Fruit fly (Drosophila melanogaster) whole organism, embryonic: ENCODE results near the gene CG8814.
A peak's percentile ranks its signal among the peaks of the same experiment; 100 is the strongest.

Source experiments
- Aef1 ChIP-seq: fragments of 200-800 bp; sonication (Bioruptor generic); IDR thresholded peaks from 3 replicates; pipeline ENCODE4 v1.3.6; 2022; ENCODE audit warnings: missing biosample characterization, missing genetic modification characterization
- Antp ChIP-seq: fragments of 200-800 bp; sonication (Bioruptor generic); optimal IDR thresholded peaks from 3 replicates; lab custom pipeline; 2016; ENCODE audit warnings: missing biosample characterization, missing genetic modification characterization
- Asciz ChIP-seq: fragments of 200-800 bp; sonication (Bioruptor generic); optimal IDR thresholded peaks from 2 replicates; lab custom pipeline; 2017; ENCODE audit warnings: missing biosample characterization, mild to moderate bottlenecking, missing genetic modification characterization, missing genetic modification reagents
- BEAF-32 ChIP-seq: fragments of 200-800 bp; sonication (Bioruptor generic); optimal IDR thresholded peaks from 3 replicates; lab custom pipeline; 2017; ENCODE audit warnings: missing biosample characterization, missing genetic modification characterization, mild to moderate bottlenecking, moderate library complexity, missing genetic modification reagents
- CG11456 ChIP-seq: fragments of 200-800 bp; sonication (Bioruptor generic); IDR thresholded peaks from 3 replicates; pipeline ENCODE4 v1.3.6; 2022; ENCODE audit warnings: missing biosample characterization, missing genetic modification characterization
- CG14050 ChIP-seq: fragments of 200-800 bp; sonication (Bioruptor generic); IDR thresholded peaks from 3 replicates; pipeline ENCODE4 v1.3.6; 2022; ENCODE audit warnings: missing biosample characterization, missing genetic modification characterization
- CG1603 ChIP-seq: fragments of 200-800 bp; sonication (Bioruptor generic); optimal IDR thresholded peaks from 2 replicates; lab custom pipeline; 2019; ENCODE audit warnings: missing biosample characterization, mild to moderate bottlenecking, missing genetic modification characterization, moderate library complexity
- CG16863 ChIP-seq: fragments of 200-800 bp; sonication (Bioruptor generic); optimal IDR thresholded peaks from 3 replicates; lab custom pipeline; 2016; ENCODE audit warnings: missing biosample characterization, missing genetic modification characterization
- CG17612 ChIP-seq: fragments of 200-800 bp; sonication (Bioruptor generic); IDR thresholded peaks from 2 replicates; pipeline ENCODE4 v1.3.6; 2022; ENCODE audit warnings: missing biosample characterization, missing genetic modification characterization
- CG2678 ChIP-seq: fragments of 200-800 bp; sonication (Bioruptor generic); optimal IDR thresholded peaks from 3 replicates; lab custom pipeline; 2019; ENCODE audit warnings: missing biosample characterization, mild to moderate bottlenecking, missing genetic modification characterization, moderate library complexity
- CG2889 ChIP-seq: fragments of 200-800 bp; sonication (Bioruptor generic); IDR thresholded peaks from 3 replicates; pipeline ENCODE4 v1.3.6; 2022; ENCODE audit warnings: missing biosample characterization, missing genetic modification characterization
- CG32772 ChIP-seq: fragments of 200-800 bp; sonication (Bioruptor generic); IDR thresholded peaks from 2 replicates; pipeline ENCODE4 v1.3.6; 2022; ENCODE audit warnings: missing biosample characterization, missing genetic modification characterization
- CG34422 ChIP-seq: fragments of 200-800 bp; sonication (Bioruptor generic); IDR thresholded peaks from 3 replicates; pipeline ENCODE4 v1.3.6; 2022; ENCODE audit warnings: missing biosample characterization, missing genetic modification characterization
- CG3838 ChIP-seq: fragments of 200-800 bp; sonication (Bioruptor generic); optimal IDR thresholded peaks from 3 replicates; lab custom pipeline; 2016; ENCODE audit warnings: missing biosample characterization, missing genetic modification characterization
- CG3995 ChIP-seq: fragments of 200-800 bp; sonication (Bioruptor generic); optimal IDR thresholded peaks from 3 replicates; lab custom pipeline; 2016; ENCODE audit warnings: missing biosample characterization, missing genetic modification characterization
- CG4424 ChIP-seq: fragments of 200-800 bp; sonication (Bioruptor generic); optimal IDR thresholded peaks from 3 replicates; lab custom pipeline; 2016; ENCODE audit warnings: missing biosample characterization, missing genetic modification characterization
- CG6272 ChIP-seq: fragments of 200-800 bp; sonication (Bioruptor generic); IDR thresholded peaks from 2 replicates; pipeline ENCODE4 v1.3.6; 2022; ENCODE audit warnings: missing biosample characterization, missing genetic modification characterization
- CG6765 ChIP-seq: fragments of 200-800 bp; sonication (Bioruptor generic); optimal IDR thresholded peaks from 3 replicates; lab custom pipeline; 2017; ENCODE audit warnings: missing biosample characterization, mild to moderate bottlenecking, missing genetic modification characterization
- CG7556 ChIP-seq: fragments of 200-800 bp; sonication (Bioruptor generic); optimal IDR thresholded peaks from 2 replicates; lab custom pipeline; 2017; ENCODE audit warnings: missing biosample characterization, mild to moderate bottlenecking, missing genetic modification characterization
- CG7745 ChIP-seq: fragments of 200-800 bp; sonication (Bioruptor generic); optimal IDR thresholded peaks from 2 replicates; lab custom pipeline; 2018; ENCODE audit warnings: missing biosample characterization, mild to moderate bottlenecking, missing genetic modification characterization, moderate library complexity
- CG9876 ChIP-seq: fragments of 200-800 bp; sonication (Bioruptor generic); optimal IDR thresholded peaks from 2 replicates; lab custom pipeline; 2016; ENCODE audit warnings: missing biosample characterization, missing genetic modification characterization
- CG9932 ChIP-seq: fragments of 200-800 bp; sonication (Bioruptor generic); IDR thresholded peaks from 2 replicates; pipeline ENCODE4 v1.3.6; 2022; ENCODE audit warnings: missing biosample characterization, missing genetic modification characterization
- CkIIα-i1 ChIP-seq: fragments of 200-800 bp; sonication (Bioruptor generic); IDR thresholded peaks from 2 replicates; pipeline ENCODE4 v1.3.6; 2022; ENCODE audit warnings: missing biosample characterization, missing genetic modification characterization
- Deaf1 ChIP-seq: fragments of 200-800 bp; optimal IDR thresholded peaks from 3 replicates; lab custom pipeline; 2019; ENCODE audit warnings: missing biosample characterization, mild to moderate bottlenecking, missing genetic modification characterization, moderate library complexity
- Dfd ChIP-seq, 2 experiments: fragments of >200 bp; optimal IDR thresholded peaks; 2 replicates each; lab custom pipeline; 2017; ENCODE audit warnings: missing biosample characterization in 2 of 2, missing genetic modification characterization in 2 of 2
- E2f1 ChIP-seq: fragments of 200-800 bp; sonication (Bioruptor generic); IDR thresholded peaks from 2 replicates; pipeline ENCODE4 v1.3.6; 2022; ENCODE audit warnings: missing biosample characterization, missing genetic modification characterization
- E2f2 ChIP-seq: fragments of 200-800 bp; sonication (Bioruptor generic); IDR thresholded peaks from 2 replicates; pipeline ENCODE4 v1.3.6; 2022; ENCODE audit warnings: missing biosample characterization, missing genetic modification characterization
- Hand ChIP-seq: fragments of 200-800 bp; sonication (Bioruptor generic); optimal IDR thresholded peaks from 2 replicates; lab custom pipeline; 2017; ENCODE audit warnings: mild to moderate bottlenecking, missing biosample characterization, missing genetic modification reagents, missing genetic modification characterization
- HmgD ChIP-seq: fragments of 200-800 bp; sonication (Bioruptor generic); optimal IDR thresholded peaks from 3 replicates; lab custom pipeline; 2016; ENCODE audit warnings: missing biosample characterization, missing genetic modification characterization
- Hmr ChIP-seq: fragments of 200-800 bp; sonication (Bioruptor generic); optimal IDR thresholded peaks from 3 replicates; lab custom pipeline; 2017; ENCODE audit warnings: mild to moderate bottlenecking, missing biosample characterization, missing genetic modification reagents, missing genetic modification characterization
- Hr3 ChIP-seq: fragments of 200-800 bp; sonication (Bioruptor generic); optimal IDR thresholded peaks from 3 replicates; lab custom pipeline; 2016; ENCODE audit warnings: missing biosample characterization, missing genetic modification characterization
- Lpt ChIP-seq: fragments of >200 bp; optimal IDR thresholded peaks from 2 replicates; lab custom pipeline; 2018; ENCODE audit warnings: missing biosample characterization, missing genetic modification characterization
- Meics ChIP-seq: fragments of 200-800 bp; sonication (Bioruptor generic); optimal IDR thresholded peaks from 2 replicates; lab custom pipeline; 2017; ENCODE audit warnings: missing biosample characterization, mild to moderate bottlenecking, missing genetic modification characterization
- NC2β ChIP-seq: fragments of 200-800 bp; sonication (Bioruptor generic); optimal IDR thresholded peaks from 2 replicates; lab custom pipeline; 2016; ENCODE audit warnings: missing biosample characterization, missing genetic modification characterization
- Neu2 ChIP-seq: fragments of 200-800 bp; sonication (Bioruptor generic); optimal IDR thresholded peaks from 3 replicates; lab custom pipeline; 2016; ENCODE audit warnings: missing biosample characterization, missing genetic modification characterization, borderline replicate concordance
- NfI ChIP-seq: fragments of 200-800 bp; sonication (Bioruptor generic); optimal IDR thresholded peaks from 3 replicates; lab custom pipeline; 2018; ENCODE audit warnings: missing biosample characterization, mild to moderate bottlenecking, missing genetic modification characterization, moderate library complexity
- Scr ChIP-seq: fragments of 200-800 bp; sonication (Bioruptor generic); IDR thresholded peaks from 2 replicates; pipeline ENCODE4 v1.3.6; 2022; ENCODE audit warnings: missing biosample characterization, missing genetic modification characterization; ENCODE audit not compliant: partially characterized antibody
- Taf1 ChIP-seq: fragments of 200-800 bp; sonication (Bioruptor generic); IDR thresholded peaks from 2 replicates; pipeline ENCODE4 v1.3.6; 2022; ENCODE audit warnings: missing biosample characterization, missing genetic modification characterization
- fd102C ChIP-seq: fragments of 200-800 bp; sonication (Bioruptor generic); optimal IDR thresholded peaks from 2 replicates; lab custom pipeline; 2018; ENCODE audit warnings: missing biosample characterization, mild to moderate bottlenecking, missing genetic modification characterization, moderate library complexity
- fd3F ChIP-seq: fragments of 200-800 bp; sonication (Bioruptor generic); optimal IDR thresholded peaks from 2 replicates; lab custom pipeline; 2018; ENCODE audit warnings: missing biosample characterization, mild to moderate bottlenecking, missing genetic modification characterization, moderate library complexity
- h ChIP-seq: fragments of >200 bp; optimal IDR thresholded peaks from 2 replicates; lab custom pipeline; 2017
- hth ChIP-seq: fragments of >200 bp; optimal IDR thresholded peaks from 2 replicates; lab custom pipeline; 2017; ENCODE audit warnings: inconsistent platforms
- inv ChIP-seq: fragments of 200-800 bp; sonication (Bioruptor generic); IDR thresholded peaks from 2 replicates; pipeline ENCODE4 v1.3.6; 2022; ENCODE audit warnings: missing biosample characterization, missing genetic modification characterization; ENCODE audit not compliant: partially characterized antibody
- kah ChIP-seq: fragments of 200-800 bp; sonication (Bioruptor generic); optimal IDR thresholded peaks from 2 replicates; lab custom pipeline; 2018; ENCODE audit warnings: missing biosample characterization, mild to moderate bottlenecking, missing genetic modification characterization
- odd ChIP-seq: fragments of 200-800 bp; sonication (Bioruptor generic); optimal IDR thresholded peaks from 2 replicates; lab custom pipeline; 2017; ENCODE audit warnings: missing biosample characterization, mild to moderate bottlenecking, missing genetic modification characterization
- scrt ChIP-seq: fragments of 200-800 bp; sonication (Bioruptor generic); optimal IDR thresholded peaks from 2 replicates; lab custom pipeline; 2018; ENCODE audit warnings: missing biosample characterization, mild to moderate bottlenecking, missing genetic modification characterization, moderate library complexity
- sens ChIP-seq: fragments of 200-800 bp; sonication (Bioruptor generic); peaks from one replicate; lab custom pipeline; 2016; ENCODE audit warnings: missing biosample characterization, missing genetic modification characterization
- sna ChIP-seq: fragments of 200-800 bp; sonication (Bioruptor generic); IDR thresholded peaks from 2 replicates; pipeline ENCODE4 v1.3.6; 2022; ENCODE audit warnings: missing biosample characterization, missing genetic modification characterization; ENCODE audit not compliant: partially characterized antibody
- ssp ChIP-seq: fragments of 200-800 bp; sonication (Bioruptor generic); IDR thresholded peaks from 2 replicates; pipeline ENCODE4 v1.3.6; 2022; ENCODE audit warnings: missing biosample characterization, missing genetic modification characterization
- toy ChIP-seq: fragments of 200-800 bp; sonication (Bioruptor generic); IDR thresholded peaks from 2 replicates; pipeline ENCODE4 v1.3.6; 2022; ENCODE audit warnings: missing biosample characterization, missing genetic modification characterization
- trem ChIP-seq: fragments of 200-800 bp; optimal IDR thresholded peaks from 3 replicates; lab custom pipeline; 2019; ENCODE audit warnings: missing biosample characterization, mild to moderate bottlenecking, missing genetic modification characterization, moderate library complexity

CG8814 gene

DNA sequence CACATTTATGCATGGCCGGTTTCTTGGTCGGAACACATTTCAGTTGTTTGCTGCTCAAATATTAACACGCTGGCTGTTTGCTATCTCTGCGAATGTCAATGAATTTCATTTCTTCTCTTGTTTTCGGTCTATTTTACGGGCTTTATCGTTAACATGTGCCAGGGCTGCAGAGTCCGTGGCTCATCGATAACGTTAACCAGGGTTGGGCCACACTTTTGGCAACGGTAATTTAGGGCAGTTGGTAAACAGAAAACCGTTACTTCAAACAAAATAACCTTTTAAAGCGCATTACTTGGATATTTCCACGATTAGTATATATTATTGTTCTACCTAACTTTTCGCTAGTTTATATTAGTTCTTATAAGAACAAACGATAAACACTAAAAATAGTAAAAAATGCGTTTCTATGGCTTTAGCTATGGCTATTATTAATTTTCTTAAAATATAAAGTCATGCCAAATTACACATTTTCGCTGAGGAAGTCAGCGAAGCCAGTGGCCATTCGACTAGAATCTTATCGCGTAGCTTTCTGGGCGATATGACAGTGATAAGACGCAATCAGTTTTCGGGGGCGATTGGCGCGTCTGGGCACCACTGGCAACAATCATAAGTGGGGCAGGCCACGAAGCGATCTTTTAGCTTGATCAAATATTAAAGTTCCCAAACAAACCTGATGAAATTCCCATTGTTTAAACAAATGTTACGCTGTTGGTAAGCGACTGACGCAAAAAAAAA lies 8.4 kb downstream of the CG8814 start (continued):
- TF ChIP-seq CG6272 (GFP tag; lab: Robert Waterston, UW) (no peak), CG1603 (peak; percentile 51), Taf1 (GFP tag; lab: Robert Waterston, UW) (no peak), CG6765 (peak; percentile 58), hth (lab: Kevin White, UChicago) (no peak), CG2678 (tag; lab: Kevin White, UChicago) (peak; percentile 61), CG2889 (GFP tag; lab: Robert Waterston, UW) (no peak), CG3995 (peak; percentile 93), CG11456 (no peak), CG9932 (GFP tag; lab: Robert Waterston, UW) (peak; percentile 50), CG34422 (GFP tag; lab: Robert Waterston, UW) (peak; percentile 66), NC2β (GFP tag; lab: Kevin White, UChicago) (no peak), h (lab: Kevin White, UChicago) (no peak), toy (GFP tag; lab: Robert Waterston, UW) (no peak), Asciz (GFP tag; lab: Kevin White, UChicago) (peak; percentile 64), CG17612 (GFP tag; lab: Robert Waterston, UW) (no peak), Antp (GFP tag; lab: Kevin White, UChicago) (peak; percentile 36), HmgD (no peak), E2f1 (GFP tag; lab: Robert Waterston, UW) (0 out of 2 replicates have a peak, but pooled peaks have one; percentile 7), fd102C (GFP tag; lab: Kevin White, UChicago) (no peak), Lpt (GFP tag; lab: Kevin White, UChicago) (no peak), CG7745 (tag; lab: Kevin White, UChicago) (no peak), kah (no peak), Scr (GFP tag; lab: Robert Waterston, UW) (no peak), Aef1 (GFP tag; lab: Robert Waterston, UW) (no peak), NfI (peak; percentile 29), CG9876 (GFP tag; lab: Kevin White, UChicago) (no peak), inv (no peak), CG16863 (GFP tag; lab: Kevin White, UChicago) (peak; percentile 68), scrt (peak; percentile 15), odd (GFP tag; lab: Kevin White, UChicago) (peak; percentile 46), Neu2 (no peak), Deaf1 (tag; lab: Kevin White, UChicago) (peak; percentile 27), fd3F (peak; percentile 40), CG32772 (GFP tag; lab: Robert Waterston, UW) (no peak), CG14050 (GFP tag; lab: Robert Waterston, UW) (peak; percentile 13; the same call in 1 of the 3 replicates), Hand (GFP tag; lab: Kevin White, UChicago) (no peak), BEAF-32 (peak; percentile 42), CG3838 (no peak), trem (tag; lab: Kevin White, UChicago) (no peak), E2f2 (no peak; the same call in 1 of the 2 replicates), CG7556 (peak; percentile 46), Hr3 (GFP tag; lab: Kevin White, UChicago) (peak; percentile 39), Meics (GFP tag; lab: Kevin White, UChicago) (peak; percentile 55), Hmr (GFP tag; lab: Kevin White, UChicago) (peak; percentile 80), CG4424 (GFP tag; lab: Kevin White, UChicago) (no peak), sna (GFP tag; lab: Robert Waterston, UW) (no peak), sens (GFP tag; lab: Kevin White, UChicago) (peak; percentile 87), ssp (GFP tag; lab: Robert Waterston, UW) (no peak; the same call in 1 of the 2 replicates), Dfd (GFP tag; optimal IDR thresholded peaks at IDR 0.05; lab: Kevin White, UChicago) (no peak), CkIIα-i1 (GFP tag; lab: Robert Waterston, UW) (no peak)
